Worm (Caenorhabditis elegans) whole organism, L1 larva: ENCODE measurements around the gene C08E8.2.

Experiments used
- C04F5.9 ChIP-seq: sonication (generic microtip); optimal IDR thresholded peaks from 2 replicates; lab custom pipeline; 2016; ENCODE audit warnings: missing genetic modification characterization, missing compliant biosample characterization
- C16A3.4 ChIP-seq: fragments of 150-350 bp; optimal IDR thresholded peaks from 2 replicates; lab custom pipeline; 2014; ENCODE audit warnings: missing biosample characterization, missing genetic modification characterization
- dpl-1 ChIP-seq, 3 experiments: fragments of 150-350 bp in 2 of 3; sonication (generic microtip) in 1 of 3; optimal IDR thresholded peaks; 2 replicates each; lab custom pipeline; 2014 to 2017; ENCODE audit warnings: missing biosample characterization in 3 of 3, missing genetic modification characterization in 3 of 3, missing genetic modification reagents in 3 of 3
- dsc-1 ChIP-seq: sonication (generic microtip); optimal IDR thresholded peaks from 2 replicates; lab custom pipeline; 2016; ENCODE audit warnings: mild to moderate bottlenecking, missing genetic modification characterization, missing compliant biosample characterization
- efl-1 ChIP-seq, 4 experiments: fragments of 150-350 bp; optimal IDR thresholded peaks in 3 of 4; peaks in 1 of 4; 1 replicate in 1 of 4; 2 replicates in 3 of 4; lab custom pipeline; 2014; ENCODE audit warnings: missing biosample characterization in 2 of 4, missing genetic modification characterization in 2 of 4, missing genetic modification reagents in 2 of 4
- egl-27 ChIP-seq, 2 experiments: fragments of 150-350 bp in 1 of 2; sonication (generic microtip); optimal IDR thresholded peaks; 3 replicates each; lab custom pipeline; 2017 to 2018; ENCODE audit warnings: missing biosample characterization in 2 of 2, missing genetic modification characterization in 2 of 2, missing genetic modification reagents in 2 of 2
- elt-2 ChIP-seq: sonication (generic microtip); optimal IDR thresholded peaks from 2 replicates; lab custom pipeline; 2016; ENCODE audit warnings: missing genetic modification characterization, mild to moderate bottlenecking, inconsistent platforms, missing compliant biosample characterization, missing genetic modification reagents
- elt-3 ChIP-seq, 6 experiments: fragments of 150-350 bp in 1 of 6; sonication (generic microtip); optimal IDR thresholded peaks; 2 replicates each; lab custom pipeline; 2017 to 2018; ENCODE audit warnings: missing biosample characterization in 6 of 6, missing genetic modification characterization in 6 of 6, inconsistent platforms in 1 of 6
- fkh-10 ChIP-seq: sonication (generic microtip); optimal IDR thresholded peaks from 2 replicates; lab custom pipeline; 2017; ENCODE audit warnings: missing biosample characterization, missing genetic modification reagents, missing genetic modification characterization
- fkh-8 ChIP-seq: sonication (generic microtip); optimal IDR thresholded peaks from 2 replicates; lab custom pipeline; 2016; ENCODE audit warnings: mild to moderate bottlenecking, missing genetic modification characterization, missing compliant biosample characterization
- fos-1 ChIP-seq: fragments of 150-350 bp; optimal IDR thresholded peaks from 2 replicates; lab custom pipeline; 2014; ENCODE audit warnings: missing biosample characterization, missing genetic modification characterization
- hpl-2 ChIP-seq: fragments of 150-350 bp; optimal IDR thresholded peaks from 2 replicates; lab custom pipeline; 2014; ENCODE audit warnings: missing biosample characterization, missing genetic modification reagents, missing genetic modification characterization
- irx-1 ChIP-seq: sonication (generic microtip); optimal IDR thresholded peaks from 2 replicates; lab custom pipeline; 2016; ENCODE audit warnings: missing genetic modification characterization, missing compliant biosample characterization
- lin-13 ChIP-seq: fragments of 150-350 bp; optimal IDR thresholded peaks from 2 replicates; lab custom pipeline; 2014; ENCODE audit warnings: missing biosample characterization, missing genetic modification reagents, missing genetic modification characterization
- lin-35 ChIP-seq, 2 experiments: fragments of 150-350 bp; optimal IDR thresholded peaks; 2 replicates each; lab custom pipeline; 2014; ENCODE audit warnings: missing biosample characterization in 2 of 2, missing genetic modification characterization in 2 of 2, missing genetic modification reagents in 2 of 2
- lsy-2 ChIP-seq, 2 experiments: fragments of 150-350 bp; optimal IDR thresholded peaks; 2 replicates each; lab custom pipeline; 2014; ENCODE audit warnings: missing biosample characterization in 2 of 2, missing genetic modification characterization in 2 of 2
- mdl-1 ChIP-seq, 2 experiments: fragments of 150-350 bp; optimal IDR thresholded peaks; 2 replicates each; lab custom pipeline; 2014 to 2017; ENCODE audit warnings: missing biosample characterization in 2 of 2, missing genetic modification characterization in 2 of 2, inconsistent platforms in 1 of 2
- nhr-11 ChIP-seq: fragments of 150-350 bp; optimal IDR thresholded peaks from 2 replicates; lab custom pipeline; 2014; ENCODE audit warnings: missing biosample characterization, missing genetic modification characterization
- nhr-12 ChIP-seq: sonication (generic microtip); optimal IDR thresholded peaks from 2 replicates; lab custom pipeline; 2017; ENCODE audit warnings: missing biosample characterization, missing genetic modification characterization
- nhr-20 ChIP-seq: sonication (generic microtip); optimal IDR thresholded peaks from 2 replicates; lab custom pipeline; 2016; ENCODE audit warnings: mild to moderate bottlenecking, missing genetic modification characterization, missing compliant biosample characterization
- nhr-237 ChIP-seq: fragments of 150-350 bp; optimal IDR thresholded peaks from 2 replicates; lab custom pipeline; 2014; ENCODE audit warnings: missing biosample characterization, missing genetic modification characterization
- nhr-71 ChIP-seq: sonication (generic microtip); optimal IDR thresholded peaks from 2 replicates; lab custom pipeline; 2016; ENCODE audit warnings: mild to moderate bottlenecking, missing genetic modification characterization, moderate library complexity, missing compliant biosample characterization
- nhr-76 ChIP-seq: sonication (generic microtip); optimal IDR thresholded peaks from 2 replicates; lab custom pipeline; 2017; ENCODE audit warnings: missing biosample characterization, missing genetic modification characterization
- nhr-77 ChIP-seq: fragments of 150-350 bp; optimal IDR thresholded peaks from 2 replicates; lab custom pipeline; 2014; ENCODE audit warnings: missing biosample characterization, missing genetic modification characterization
- nhr-85 ChIP-seq: sonication (generic microtip); peaks from one replicate; lab custom pipeline; 2016; ENCODE audit warnings: missing genetic modification characterization, inconsistent platforms, missing compliant biosample characterization
- pqm-1 ChIP-seq: sonication (generic microtip); optimal IDR thresholded peaks from 3 replicates; lab custom pipeline; 2017; ENCODE audit warnings: missing biosample characterization, missing genetic modification characterization
- skn-1 ChIP-seq: fragments of 150-350 bp; optimal IDR thresholded peaks from 2 replicates; lab custom pipeline; 2014; ENCODE audit warnings: missing biosample characterization, missing genetic modification characterization
- sptf-1 ChIP-seq: fragments of 150-350 bp; optimal IDR thresholded peaks from 2 replicates; lab custom pipeline; 2014; ENCODE audit warnings: missing biosample characterization, missing genetic modification characterization
- swsn-7 ChIP-seq: sonication (generic microtip); optimal IDR thresholded peaks from 2 replicates; lab custom pipeline; 2016; ENCODE audit warnings: missing genetic modification characterization, missing compliant biosample characterization
- unc-30 ChIP-seq: sonication (generic microtip); optimal IDR thresholded peaks from 2 replicates; lab custom pipeline; 2017; ENCODE audit warnings: missing biosample characterization, missing genetic modification characterization
- unc-62 ChIP-seq: fragments of 150-350 bp; optimal IDR thresholded peaks from 2 replicates; lab custom pipeline; 2014; ENCODE audit warnings: missing biosample characterization, missing genetic modification reagents, missing genetic modification characterization
- ztf-4 ChIP-seq: fragments of 150-350 bp; optimal IDR thresholded peaks from 2 replicates; lab custom pipeline; 2014; ENCODE audit warnings: missing biosample characterization, missing genetic modification characterization

The C08E8.2 gene

DNA sequence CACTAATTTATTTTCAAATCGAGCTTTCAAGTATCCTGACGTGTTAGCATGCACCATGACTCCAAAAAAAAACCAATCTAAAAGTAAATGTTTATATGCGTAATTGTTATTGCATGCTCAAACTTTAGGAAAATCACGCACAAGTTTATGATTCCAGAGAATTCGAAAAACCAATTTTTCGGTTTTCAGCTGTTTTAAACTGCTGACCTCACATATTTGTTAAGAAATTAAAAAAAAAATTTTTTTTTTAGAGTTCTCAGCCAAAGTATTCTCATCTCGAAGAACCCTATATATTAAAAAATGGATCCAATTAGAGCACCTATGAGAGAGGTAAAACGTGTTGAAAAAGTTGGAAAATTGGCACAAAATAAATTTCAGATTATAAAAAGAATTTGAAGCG lies 18.6 kb upstream of the C08E8.2 start, which contains the start of gene Y51A2B.2:
TSS of gene Y51A2B.2 (plus strand) at position 301 of the 400 bp plus-strand sequence.
- TF ChIP-seq C04F5.9 (tag; lab: Kevin White, UChicago) (no peak), nhr-20 (tag; lab: Kevin White, UChicago) (no peak), fos-1 (tag; lab: Kevin White, UChicago) (no peak), mdl-1 (tag; optimal IDR thresholded peaks at IDR 0.05; lab: Kevin White, UChicago) (no peak), efl-1 (optimal IDR thresholded peaks at IDR 0.05; lab: Kevin White, UChicago) (no peak), efl-1 (GFP tag; optimal IDR thresholded peaks at IDR 0.05 in 1 of 2; lab: Kevin White, UChicago) (no peak), elt-3 (tag; optimal IDR thresholded peaks at IDR 0.05; lab: Kevin White, UChicago) (no peak), ztf-4 (tag; lab: Kevin White, UChicago) (no peak), irx-1 (tag; lab: Kevin White, UChicago) (no peak), nhr-76 (tag; lab: Kevin White, UChicago) (no peak), skn-1 (tag; lab: Kevin White, UChicago) (no peak), unc-30 (tag; lab: Kevin White, UChicago) (no peak), nhr-71 (tag; lab: Kevin White, UChicago) (no peak), swsn-7 (no peak), pqm-1 (tag; lab: Kevin White, UChicago) (no peak)

DNA sequence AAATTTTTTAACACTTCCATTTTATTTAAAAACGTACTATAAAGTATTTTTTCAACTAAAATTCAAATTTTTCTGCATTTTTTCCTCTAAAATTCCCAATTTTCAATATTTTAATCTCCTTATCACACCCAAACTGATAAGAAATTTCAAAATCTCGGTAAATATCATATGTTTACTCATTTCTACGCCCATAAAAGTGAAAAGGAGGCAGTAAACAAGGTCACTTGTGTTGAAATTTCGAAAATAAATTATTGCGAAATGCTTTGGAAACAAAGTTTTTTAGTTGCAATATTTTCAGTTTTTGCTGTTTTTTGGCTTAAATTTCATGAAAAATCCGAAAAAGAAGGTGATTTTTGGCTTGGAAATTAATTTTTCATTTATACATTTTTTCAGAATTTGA lies 15.9 kb upstream of the C08E8.2 start, which contains the start of gene C08E8.4:
TSS of gene C08E8.4 (plus strand) at position 268 of the 400 bp plus-strand sequence.
- TF ChIP-seq nhr-20 (tag; lab: Kevin White, UChicago) (no peak), unc-62 (GFP tag; lab: Kevin White, UChicago) (no peak), dpl-1 (GFP tag; optimal IDR thresholded peaks at IDR 0.05; lab: Kevin White, UChicago) (no peak), elt-2 (peak; percentile 82), fkh-10 (GFP tag; lab: Kevin White, UChicago) (no peak), elt-3 (tag; optimal IDR thresholded peaks at IDR 0.05; lab: Kevin White, UChicago) (peak in 2 of 6 experiments; percentile 23 to 25), lin-35 (GFP tag; optimal IDR thresholded peaks at IDR 0.05; lab: Kevin White, UChicago) (peak in 1 of 2 experiments; percentile 30), nhr-12 (tag; lab: Kevin White, UChicago) (no peak), nhr-237 (tag; lab: Kevin White, UChicago) (no peak)
- TF ChIP-seq, all 84 proteins: peak for 3

DNA sequence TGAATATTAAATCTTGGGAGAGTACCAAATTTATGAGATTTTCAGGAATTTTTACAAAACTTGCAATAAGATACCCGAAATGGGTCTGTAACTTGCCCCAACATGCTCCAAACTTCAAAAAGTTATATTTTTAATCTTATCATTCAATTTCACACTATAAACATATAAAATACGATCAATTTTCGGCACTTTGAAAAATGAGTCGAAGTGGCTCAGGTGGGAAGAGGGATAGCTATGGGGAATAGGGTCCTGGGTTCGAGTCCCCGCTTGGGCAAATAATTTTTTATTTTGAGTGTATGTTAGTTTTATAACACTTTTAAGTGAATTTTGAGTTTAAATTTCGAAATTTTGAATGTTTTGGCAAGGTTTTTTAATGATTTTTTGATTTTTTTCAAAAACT lies 15.4 kb upstream of the C08E8.2 start:
- TF ChIP-seq hpl-2 (GFP tag; lab: Kevin White, UChicago) (no peak), pqm-1 (tag; lab: Kevin White, UChicago) (no peak), nhr-11 (tag; lab: Kevin White, UChicago) (no peak), fkh-8 (tag; lab: Kevin White, UChicago) (no peak), lin-13 (GFP tag; lab: Kevin White, UChicago) (no peak), swsn-7 (no peak), lsy-2 (tag; optimal IDR thresholded peaks at IDR 0.05; lab: Kevin White, UChicago) (no peak), nhr-85 (tag; lab: Kevin White, UChicago) (no peak), unc-30 (tag; lab: Kevin White, UChicago) (no peak), nhr-237 (tag; lab: Kevin White, UChicago) (no peak), lin-35 (GFP tag; optimal IDR thresholded peaks at IDR 0.05; lab: Kevin White, UChicago) (no peak), nhr-71 (tag; lab: Kevin White, UChicago) (no peak), fkh-10 (GFP tag; lab: Kevin White, UChicago) (no peak), C16A3.4 (tag; lab: Kevin White, UChicago) (no peak), egl-27 (tag; optimal IDR thresholded peaks at IDR 0.05; lab: Kevin White, UChicago) (no peak)

DNA sequence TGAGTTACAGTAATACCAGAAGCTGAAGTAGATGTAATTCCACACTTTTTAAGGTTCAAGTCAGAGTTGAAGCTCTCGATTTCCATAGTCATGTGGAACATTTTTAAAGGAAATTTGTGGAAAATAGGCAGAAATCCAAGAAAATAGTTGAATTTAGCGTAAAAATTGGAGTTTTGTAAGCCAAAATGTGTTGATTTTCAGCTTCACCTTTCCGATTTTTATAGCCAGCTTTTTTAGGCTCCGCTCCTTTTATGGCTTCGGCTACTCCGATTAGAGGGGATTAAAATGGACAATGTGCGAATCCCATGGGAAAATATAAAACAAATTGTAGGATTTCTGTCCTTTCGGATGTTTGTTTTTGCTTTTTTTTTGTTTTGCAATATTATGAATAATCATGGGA lies 12.7 kb upstream of the C08E8.2 start, which contains the start of gene C08E8.6:
TSS of gene C08E8.6 (minus strand) at position 101 of the 400 bp plus-strand sequence.
- TF ChIP-seq elt-3 (tag; optimal IDR thresholded peaks at IDR 0.05; lab: Kevin White, UChicago) (no peak), nhr-237 (tag; lab: Kevin White, UChicago) (no peak), sptf-1 (tag; lab: Kevin White, UChicago) (no peak), lin-13 (GFP tag; lab: Kevin White, UChicago) (no peak)

DNA sequence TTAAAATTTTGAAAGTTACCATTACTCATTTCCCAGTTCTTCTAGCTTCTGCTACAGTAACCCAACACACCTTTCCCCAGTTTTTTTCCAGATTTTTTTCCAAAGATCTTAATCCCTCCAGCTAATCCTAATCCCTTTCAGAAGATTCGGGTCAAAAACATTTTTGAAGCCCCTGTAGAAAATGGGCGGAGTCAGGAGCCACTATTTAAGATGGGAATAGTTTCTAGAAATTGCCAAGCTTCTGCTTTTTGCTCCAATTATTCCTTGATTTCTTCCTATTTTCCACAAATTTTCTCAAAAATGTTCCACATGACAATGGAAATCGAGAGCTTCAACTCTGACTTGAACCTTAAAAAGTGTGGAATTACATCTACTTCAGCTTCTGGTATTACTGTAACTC lies 8.9 kb upstream of the C08E8.2 start, which contains the start of gene C08E8.9:
TSS of gene C08E8.9 (plus strand) at position 301 of the 400 bp plus-strand sequence.
- peak; percentile 3 for TF ChIP-seq dsc-1 (tag; lab: Kevin White, UChicago)
- no peak for TF ChIP-seq nhr-77 (tag; lab: Kevin White, UChicago)
